Fruit fly (Drosophila melanogaster) whole organism, embryonic: ENCODE data around the gene CG13898.
A peak's percentile ranks its signal among the peaks of the same experiment; 100 is the strongest.

Experiments used
- ATbp ChIP-seq: fragments of 200-800 bp; sonication (Bioruptor generic); optimal IDR thresholded peaks from 2 replicates; lab custom pipeline; 2017; ENCODE audit warnings: missing biosample characterization, mild to moderate bottlenecking, missing genetic modification characterization, missing genetic modification reagents
- Bdp1 ChIP-seq: fragments of 200-800 bp; sonication (Bioruptor generic); optimal IDR thresholded peaks from 3 replicates; lab custom pipeline; 2016; ENCODE audit warnings: missing biosample characterization, missing genetic modification characterization
- Blimp-1 ChIP-seq: fragments of 200-800 bp; sonication (Bioruptor generic); optimal IDR thresholded peaks from 3 replicates; lab custom pipeline; 2018; ENCODE audit warnings: missing biosample characterization, missing genetic modification characterization, mild to moderate bottlenecking, moderate library complexity, missing genetic modification reagents
- CG10321 ChIP-seq: fragments of 200-800 bp; sonication (Bioruptor generic); IDR thresholded peaks from 2 replicates; pipeline ENCODE4 v1.3.6; 2022; ENCODE audit warnings: missing biosample characterization, missing genetic modification characterization
- CG10366 ChIP-seq: fragments of 200-800 bp; sonication (Bioruptor generic); IDR thresholded peaks from 2 replicates; pipeline ENCODE4 v1.3.6; 2022; ENCODE audit warnings: missing biosample characterization, missing genetic modification characterization
- CG11560 ChIP-seq: fragments of 200-800 bp; sonication (Bioruptor generic); IDR thresholded peaks from 3 replicates; pipeline ENCODE4 v1.3.6; 2022; ENCODE audit warnings: missing biosample characterization, missing genetic modification characterization
- CG1233 ChIP-seq: fragments of 200-800 bp; sonication (Bioruptor generic); optimal IDR thresholded peaks from 4 replicates; lab custom pipeline; 2018; ENCODE audit warnings: missing biosample characterization, mild to moderate bottlenecking, missing genetic modification characterization
- CG12659 ChIP-seq: fragments of 200-800 bp; sonication (Bioruptor generic); optimal IDR thresholded peaks from 3 replicates; lab custom pipeline; 2017; ENCODE audit warnings: mild to moderate bottlenecking, missing biosample characterization, missing genetic modification reagents, missing genetic modification characterization
- CG14441 ChIP-seq: fragments of 200-800 bp; sonication (Bioruptor generic); IDR thresholded peaks from 2 replicates; pipeline ENCODE4 v1.3.6; 2022; ENCODE audit warnings: missing biosample characterization, missing genetic modification characterization
- CG15073 ChIP-seq: fragments of 200-800 bp; sonication (Bioruptor generic); optimal IDR thresholded peaks from 2 replicates; lab custom pipeline; 2016; ENCODE audit warnings: missing biosample characterization, missing genetic modification characterization
- CG1647 ChIP-seq: fragments of 200-800 bp; sonication (Bioruptor generic); optimal IDR thresholded peaks from 3 replicates; lab custom pipeline; 2016; ENCODE audit warnings: missing biosample characterization, missing genetic modification characterization
- CG16863 ChIP-seq: fragments of 200-800 bp; sonication (Bioruptor generic); optimal IDR thresholded peaks from 3 replicates; lab custom pipeline; 2016; ENCODE audit warnings: missing biosample characterization, missing genetic modification characterization
- CG3065 ChIP-seq: fragments of 200-800 bp; sonication (Bioruptor generic); optimal IDR thresholded peaks from 2 replicates; lab custom pipeline; 2016; ENCODE audit warnings: missing biosample characterization, missing genetic modification characterization
- CG31365 ChIP-seq: fragments of 200-800 bp; sonication (Bioruptor generic); optimal IDR thresholded peaks from 2 replicates; lab custom pipeline; 2018; ENCODE audit warnings: missing biosample characterization, mild to moderate bottlenecking, missing genetic modification characterization
- CG34422 ChIP-seq: fragments of 200-800 bp; sonication (Bioruptor generic); IDR thresholded peaks from 3 replicates; pipeline ENCODE4 v1.3.6; 2022; ENCODE audit warnings: missing biosample characterization, missing genetic modification characterization
- CG4360 ChIP-seq: fragments of 200-800 bp; sonication (Bioruptor generic); IDR thresholded peaks from 2 replicates; pipeline ENCODE4 v1.3.6; 2022; ENCODE audit warnings: missing biosample characterization, missing genetic modification characterization
- CG4424 ChIP-seq: fragments of 200-800 bp; sonication (Bioruptor generic); optimal IDR thresholded peaks from 3 replicates; lab custom pipeline; 2016; ENCODE audit warnings: missing biosample characterization, missing genetic modification characterization
- CG7745 ChIP-seq: fragments of 200-800 bp; sonication (Bioruptor generic); optimal IDR thresholded peaks from 2 replicates; lab custom pipeline; 2018; ENCODE audit warnings: missing biosample characterization, mild to moderate bottlenecking, missing genetic modification characterization, moderate library complexity
- CG7987 ChIP-seq: fragments of 200-800 bp; sonication (Bioruptor generic); optimal IDR thresholded peaks from 2 replicates; lab custom pipeline; 2018; ENCODE audit warnings: missing biosample characterization, mild to moderate bottlenecking, missing genetic modification characterization, moderate library complexity
- CG9437 ChIP-seq: fragments of 200-800 bp; sonication (Bioruptor generic); optimal IDR thresholded peaks from 2 replicates; lab custom pipeline; 2018; ENCODE audit warnings: missing biosample characterization, mild to moderate bottlenecking, missing genetic modification characterization
- Deaf1 ChIP-seq: fragments of 200-800 bp; optimal IDR thresholded peaks from 3 replicates; lab custom pipeline; 2019; ENCODE audit warnings: missing biosample characterization, mild to moderate bottlenecking, missing genetic modification characterization, moderate library complexity
- Fer2 ChIP-seq: fragments of 200-800 bp; sonication (Bioruptor generic); optimal IDR thresholded peaks from 2 replicates; lab custom pipeline; 2018; ENCODE audit warnings: missing biosample characterization, mild to moderate bottlenecking, missing genetic modification characterization, moderate library complexity
- Gsc ChIP-seq: fragments of 200-800 bp; sonication (Bioruptor generic); IDR thresholded peaks from 2 replicates; pipeline ENCODE4 v1.3.6; 2022; ENCODE audit warnings: missing biosample characterization, missing genetic modification characterization
- Hand ChIP-seq: fragments of 200-800 bp; sonication (Bioruptor generic); optimal IDR thresholded peaks from 2 replicates; lab custom pipeline; 2017; ENCODE audit warnings: mild to moderate bottlenecking, missing biosample characterization, missing genetic modification reagents, missing genetic modification characterization
- Lhr ChIP-seq: fragments of 200-800 bp; sonication (Bioruptor generic); optimal IDR thresholded peaks from 3 replicates; lab custom pipeline; 2017; ENCODE audit warnings: mild to moderate bottlenecking, missing biosample characterization, missing genetic modification reagents, missing genetic modification characterization
- Mrtf ChIP-seq: fragments of 200-800 bp; sonication (Bioruptor generic); IDR thresholded peaks from 3 replicates; pipeline ENCODE4 v1.3.6; 2022; ENCODE audit warnings: missing biosample characterization, missing genetic modification characterization
- Neu2 ChIP-seq: fragments of 200-800 bp; sonication (Bioruptor generic); optimal IDR thresholded peaks from 3 replicates; lab custom pipeline; 2016; ENCODE audit warnings: missing biosample characterization, missing genetic modification characterization, borderline replicate concordance
- Opbp ChIP-seq: fragments of 200-800 bp; sonication (Bioruptor generic); IDR thresholded peaks from 3 replicates; pipeline ENCODE4 v1.3.6; 2022; ENCODE audit warnings: missing biosample characterization, missing genetic modification characterization; ENCODE audit not compliant: partially characterized antibody
- Ptx1 ChIP-seq: fragments of 200-800 bp; sonication (Bioruptor generic); IDR thresholded peaks from 2 replicates; pipeline ENCODE4 v1.3.6; 2022; ENCODE audit warnings: missing biosample characterization, missing genetic modification characterization
- Sry-β ChIP-seq: fragments of 200-800 bp; sonication (Bioruptor generic); optimal IDR thresholded peaks from 2 replicates; lab custom pipeline; 2018; ENCODE audit warnings: missing biosample characterization, mild to moderate bottlenecking, missing genetic modification characterization, moderate library complexity
- Sry-δ ChIP-seq: fragments of 200-800 bp; sonication (Bioruptor generic); optimal IDR thresholded peaks from 2 replicates; lab custom pipeline; 2016; ENCODE audit warnings: missing biosample characterization, missing genetic modification characterization
- Taf1 ChIP-seq: fragments of 200-800 bp; sonication (Bioruptor generic); IDR thresholded peaks from 2 replicates; pipeline ENCODE4 v1.3.6; 2022; ENCODE audit warnings: missing biosample characterization, missing genetic modification characterization
- Vsx1 ChIP-seq: fragments of 200-800 bp; sonication (Bioruptor generic); optimal IDR thresholded peaks from 2 replicates; lab custom pipeline; 2017; ENCODE audit warnings: missing biosample characterization, mild to moderate bottlenecking, missing genetic modification characterization, missing genetic modification reagents
- ap ChIP-seq: fragments of 200-800 bp; sonication (Bioruptor generic); IDR thresholded peaks from 2 replicates; pipeline ENCODE4 v1.3.6; 2022; ENCODE audit warnings: missing biosample characterization, missing genetic modification characterization
- ara ChIP-seq: fragments of 200-800 bp; sonication (Bioruptor generic); IDR thresholded peaks from 2 replicates; pipeline ENCODE4 v1.3.6; 2022; ENCODE audit warnings: missing biosample characterization, missing genetic modification characterization
- btn ChIP-seq: fragments of 200-800 bp; sonication (Bioruptor generic); optimal IDR thresholded peaks from 2 replicates; lab custom pipeline; 2016; ENCODE audit warnings: missing biosample characterization, missing genetic modification characterization
- da ChIP-seq: fragments of 200-800 bp; sonication (Bioruptor generic); optimal IDR thresholded peaks from 2 replicates; lab custom pipeline; 2016; ENCODE audit warnings: missing biosample characterization, missing genetic modification characterization
- dm ChIP-seq: fragments of 200-800 bp; sonication (Bioruptor generic); optimal IDR thresholded peaks from 3 replicates; lab custom pipeline; 2016; ENCODE audit warnings: missing biosample characterization, missing genetic modification characterization
- hbn ChIP-seq: fragments of 200-800 bp; sonication (Bioruptor generic); IDR thresholded peaks from 2 replicates; pipeline ENCODE4 v1.3.6; 2022; ENCODE audit warnings: missing biosample characterization, missing genetic modification characterization; ENCODE audit not compliant: partially characterized antibody
- kni ChIP-seq: fragments of 200-800 bp; sonication (Bioruptor generic); optimal IDR thresholded peaks from 3 replicates; lab custom pipeline; 2017; ENCODE audit warnings: mild to moderate bottlenecking, missing biosample characterization, missing genetic modification reagents, missing genetic modification characterization
- knrl ChIP-seq: fragments of 200-800 bp; sonication (Bioruptor generic); IDR thresholded peaks from 3 replicates; pipeline ENCODE4 v1.3.6; 2022; ENCODE audit warnings: missing biosample characterization, missing genetic modification characterization; ENCODE audit not compliant: partially characterized antibody
- odd ChIP-seq: fragments of 200-800 bp; sonication (Bioruptor generic); optimal IDR thresholded peaks from 2 replicates; lab custom pipeline; 2017; ENCODE audit warnings: missing biosample characterization, mild to moderate bottlenecking, missing genetic modification characterization
- sim ChIP-seq: fragments of 200-800 bp; sonication (Bioruptor generic); IDR thresholded peaks from 2 replicates; pipeline ENCODE4 v1.3.6; 2022; ENCODE audit warnings: missing biosample characterization, missing genetic modification characterization
- ssp ChIP-seq: fragments of 200-800 bp; sonication (Bioruptor generic); IDR thresholded peaks from 2 replicates; pipeline ENCODE4 v1.3.6; 2022; ENCODE audit warnings: missing biosample characterization, missing genetic modification characterization
- trem ChIP-seq: fragments of 200-800 bp; optimal IDR thresholded peaks from 3 replicates; lab custom pipeline; 2019; ENCODE audit warnings: missing biosample characterization, mild to moderate bottlenecking, missing genetic modification characterization, moderate library complexity
- vvl ChIP-seq: fragments of 200-800 bp; sonication (Bioruptor generic); IDR thresholded peaks from 2 replicates; pipeline ENCODE4 v1.3.6; 2022; ENCODE audit warnings: missing biosample characterization, missing genetic modification characterization
- z ChIP-seq: fragments of 200-800 bp; sonication (Bioruptor generic); IDR thresholded peaks from 3 replicates; pipeline ENCODE4 v1.3.6; 2022; ENCODE audit warnings: missing biosample characterization, missing genetic modification characterization
- zf30C ChIP-seq: fragments of 200-800 bp; sonication (Bioruptor generic); optimal IDR thresholded peaks from 3 replicates; lab custom pipeline; 2018; ENCODE audit warnings: missing biosample characterization, mild to moderate bottlenecking, missing genetic modification characterization

CG13898 gene

dm6 chr3L:815234-816200 is 11.7 kb upstream of the CG13898 start (continued):
- TF ChIP-seq CG7987 (GFP tag; lab: Kevin White, UChicago) (no peak), Fer2 (tag; lab: Kevin White, UChicago) (no peak), CG34422 (GFP tag; lab: Robert Waterston, UW) (peak; percentile 34; the same call in 1 of the 3 replicates), Sry-β (GFP tag; lab: Kevin White, UChicago) (no peak), kni (GFP tag; lab: Kevin White, UChicago) (no peak), CG9437 (no peak), Lhr (GFP tag; lab: Kevin White, UChicago) (no peak), CG3065 (GFP tag; lab: Kevin White, UChicago) (no peak), dm (GFP tag; lab: Kevin White, UChicago) (no peak), CG1233 (peak; percentile 20), CG14441 (GFP tag; lab: Robert Waterston, UW) (peak; percentile 35; the same call in 1 of the 2 replicates), Sry-δ (GFP tag; lab: Kevin White, UChicago) (no peak), CG10366 (GFP tag; lab: Robert Waterston, UW) (peak; percentile 68), z (GFP tag; lab: Robert Waterston, UW) (no peak), Opbp (no peak), Ptx1 (GFP tag; lab: Robert Waterston, UW) (peak; percentile 53), CG16863 (GFP tag; lab: Kevin White, UChicago) (no peak), CG4424 (GFP tag; lab: Kevin White, UChicago) (no peak), Gsc (GFP tag; lab: Robert Waterston, UW) (0 out of 2 replicates have a peak, but pooled peaks have one; percentile 29), CG7745 (tag; lab: Kevin White, UChicago) (no peak), sim (no peak), Blimp-1 (GFP tag; lab: Kevin White, UChicago) (peak; percentile 61), ap (GFP tag; lab: Robert Waterston, UW) (0 out of 2 replicates have a peak, but pooled peaks have one; percentile 33), CG11560 (tag; lab: Robert Waterston, UW) (no peak), Deaf1 (tag; lab: Kevin White, UChicago) (no peak), vvl (GFP tag; lab: Robert Waterston, UW) (peak; percentile 55), CG1647 (GFP tag; lab: Kevin White, UChicago) (no peak), Bdp1 (GFP tag; lab: Kevin White, UChicago) (no peak), Taf1 (no peak), odd (GFP tag; lab: Kevin White, UChicago) (peak; percentile 15), CG12659 (GFP tag; lab: Kevin White, UChicago) (peak; percentile 24), zf30C (GFP tag; lab: Kevin White, UChicago) (no peak), knrl (GFP tag; lab: Robert Waterston, UW) (no peak), btn (GFP tag; lab: Kevin White, UChicago) (no peak), da (GFP tag; lab: Kevin White, UChicago) (peak; percentile 22), CG4360 (GFP tag; lab: Robert Waterston, UW) (no peak), CG15073 (GFP tag; lab: Kevin White, UChicago) (no peak), ara (peak; percentile 29; the same call in 1 of the 2 replicates), trem (tag; lab: Kevin White, UChicago) (no peak), Neu2 (GFP tag; lab: Kevin White, UChicago) (no peak), hbn (no peak), ssp (GFP tag; lab: Robert Waterston, UW) (no peak), CG10321 (GFP tag; lab: Robert Waterston, UW) (no peak), Vsx1 (GFP tag; lab: Kevin White, UChicago) (peak; percentile 10), Hand (no peak), Mrtf (GFP tag; lab: Robert Waterston, UW) (no peak), ATbp (GFP tag; lab: Kevin White, UChicago) (peak; percentile 48), CG31365 (tag; lab: Kevin White, UChicago) (no peak)
